Worm (Caenorhabditis elegans): ENCODE results near the gene F46F3.3.

The F46F3.3 gene

DNA sequence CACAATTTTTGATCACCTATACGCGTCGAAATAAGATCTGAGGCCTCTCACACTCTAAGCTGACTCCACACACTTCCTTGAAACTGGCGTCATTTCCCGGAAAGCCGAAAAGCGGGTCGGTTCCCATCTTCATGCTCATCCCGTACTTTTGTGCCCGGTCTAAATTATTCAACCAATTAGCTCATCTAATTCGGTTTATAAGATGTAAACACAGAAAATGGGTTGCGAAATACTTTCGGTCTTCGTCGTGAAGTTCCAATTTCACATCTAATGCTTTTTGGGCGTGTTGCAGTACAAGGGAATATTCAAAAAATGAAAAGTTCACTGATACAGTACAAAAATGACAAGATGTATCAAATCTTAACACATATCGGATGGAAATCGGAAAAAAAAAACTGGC is 36.1 kb upstream of the F46F3.3 start:
- peak; percentile 18 for TF ChIP-seq lin-14 (GFP tag; optimal IDR thresholded peaks at IDR 0.05)
- TF ChIP-seq dsc-1 (tag; optimal IDR thresholded peaks at IDR 0.05): peak; percentile 34
- TF ChIP-seq nhr-47 (tag; optimal IDR thresholded peaks at IDR 0.05): no peak
- no peak for TF ChIP-seq unc-86 (tag; optimal IDR thresholded peaks at IDR 0.05)
- no peak for TF ChIP-seq xbp-1 (tag; optimal IDR thresholded peaks at IDR 0.05)

ce11 chrV:11635587-11635986 is 31.7 kb upstream of the F46F3.3 start:
- TF ChIP-seq nhr-20 (tag; optimal IDR thresholded peaks at IDR 0.05): no peak
- no peak for TF ChIP-seq irx-1 (tag; optimal IDR thresholded peaks at IDR 0.05)
- TF ChIP-seq ceh-63 (GFP tag; optimal IDR thresholded peaks at IDR 0.05): no peak
- no peak for TF ChIP-seq rnt-1 (tag; optimal IDR thresholded peaks at IDR 0.05)
- TF ChIP-seq vab-15 (tag; optimal IDR thresholded peaks at IDR 0.05): no peak
- TF ChIP-seq zip-4 (GFP tag; optimal IDR thresholded peaks at IDR 0.05): no peak
- TF ChIP-seq unc-30 (tag; optimal IDR thresholded peaks at IDR 0.05): no peak
- no peak for TF ChIP-seq fkh-4 (tag; optimal IDR thresholded peaks at IDR 0.05; ENCODE audit: borderline replicate concordance)
- no peak for TF ChIP-seq nhr-12 (tag; optimal IDR thresholded peaks at IDR 0.05)
- TF ChIP-seq blmp-1 (tag; optimal IDR thresholded peaks at IDR 0.05): no peak
- TF ChIP-seq F16B12.6 (tag; optimal IDR thresholded peaks at IDR 0.05): no peak
- TF ChIP-seq lin-13 (GFP tag; optimal IDR thresholded peaks at IDR 0.05): no peak
- no peak for TF ChIP-seq fkh-10 (GFP tag; optimal IDR thresholded peaks at IDR 0.05)
- TF ChIP-seq fos-1 (tag; optimal IDR thresholded peaks at IDR 0.05): no peak
- TF ChIP-seq ceh-90 (tag; optimal IDR thresholded peaks at IDR 0.05): no peak
- no peak for TF ChIP-seq nhr-28 (tag; optimal IDR thresholded peaks at IDR 0.05)
- no peak for TF ChIP-seq mdl-1 (tag; optimal IDR thresholded peaks at IDR 0.05)
- TF ChIP-seq unc-62 (GFP tag; optimal IDR thresholded peaks at IDR 0.05): no peak
- no peak for TF ChIP-seq dsc-1 (tag; optimal IDR thresholded peaks at IDR 0.05)
- no peak for TF ChIP-seq lin-15B (tag; optimal IDR thresholded peaks at IDR 0.05)

- TF ChIP-seq ceh-8 (GFP tag; optimal IDR thresholded peaks at IDR 0.05): no peak
- TF ChIP-seq nhr-47 (tag; optimal IDR thresholded peaks at IDR 0.05): no peak
- no peak for TF ChIP-seq hpl-2 (GFP tag; optimal IDR thresholded peaks at IDR 0.05)
- TF ChIP-seq C04F5.9 (tag; optimal IDR thresholded peaks at IDR 0.05): no peak
- no peak for TF ChIP-seq pag-3 (tag; optimal IDR thresholded peaks at IDR 0.05; ENCODE audit: borderline replicate concordance, insufficient read depth)
- TF ChIP-seq lin-13 (GFP tag; optimal IDR thresholded peaks at IDR 0.05): no peak
- TF ChIP-seq nhr-85 (tag): no peak
- TF ChIP-seq nhr-20 (tag; optimal IDR thresholded peaks at IDR 0.05): no peak
- TF ChIP-seq fkh-4 (tag; optimal IDR thresholded peaks at IDR 0.05; ENCODE audit: borderline replicate concordance): no peak
- TF ChIP-seq C34B4.2 (tag; optimal IDR thresholded peaks at IDR 0.05): no peak
- TF ChIP-seq irx-1 (tag; optimal IDR thresholded peaks at IDR 0.05): no peak
- no peak for TF ChIP-seq isw-1 (GFP tag; IDR thresholded peaks at IDR 0.05)
- TF ChIP-seq ceh-63 (GFP tag; optimal IDR thresholded peaks at IDR 0.05): no peak
- no peak for TF ChIP-seq nhr-90 (tag; optimal IDR thresholded peaks at IDR 0.05; ENCODE audit: poor library complexity)
- no peak for TF ChIP-seq sox-4 (tag; optimal IDR thresholded peaks at IDR 0.05)
These were observed 30.1 kb upstream of the F46F3.3 start, which contains the start of gene sipa-1 for ce11 chrV:11637191-11637590. Gene sipa-1, minus strand, starts transcription at chrV:11637291.

DNA sequence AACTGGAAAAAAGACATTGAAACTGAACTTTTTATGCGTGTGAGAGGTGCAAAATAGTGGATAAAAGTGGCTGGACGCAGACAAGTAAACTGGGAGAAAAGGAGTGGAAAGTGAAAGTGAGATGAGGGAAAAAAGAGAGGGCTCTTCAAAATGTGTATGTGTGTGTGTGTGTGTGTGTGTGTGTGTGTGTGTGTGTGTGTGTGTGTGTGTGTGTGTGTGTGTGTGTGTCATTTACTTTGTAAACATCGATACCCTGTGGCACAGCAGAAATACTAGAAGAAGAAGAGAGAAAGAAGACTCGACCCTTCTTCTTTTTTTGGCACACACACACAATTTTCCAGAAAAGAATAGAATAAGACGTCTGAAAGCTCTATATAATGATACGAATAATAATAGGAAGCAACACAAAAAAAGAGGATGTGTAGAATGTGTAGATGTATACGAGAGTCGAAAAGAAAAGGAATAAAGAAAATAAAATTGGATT is 28.6 kb upstream of the F46F3.3 start:
- TF ChIP-seq aha-1 (tag; optimal IDR thresholded peaks at IDR 0.05) (no peak), unc-62 (GFP tag; optimal IDR thresholded peaks at IDR 0.05) (no peak), nhr-12 (tag; optimal IDR thresholded peaks at IDR 0.05) (no peak), sox-4 (tag; optimal IDR thresholded peaks at IDR 0.05) (no peak), vab-15 (tag; optimal IDR thresholded peaks at IDR 0.05) (peak; percentile 4), blmp-1 (tag; optimal IDR thresholded peaks at IDR 0.05) (peak; percentile 62), snu-23 (GFP tag; optimal IDR thresholded peaks at IDR 0.05) (peak; percentile 28), nhr-77 (tag; optimal IDR thresholded peaks at IDR 0.05) (peak; percentile 12), nhr-90 (tag; optimal IDR thresholded peaks at IDR 0.05; ENCODE audit: poor library complexity) (no peak), elt-2 (tag; optimal IDR thresholded peaks at IDR 0.05) (no peak), tbx-2 (tag; optimal IDR thresholded peaks at IDR 0.05) (peak; percentile 36), lir-3 (tag; optimal IDR thresholded peaks at IDR 0.05; ENCODE audit: poor library complexity) (no peak), sptf-1 (tag; optimal IDR thresholded peaks at IDR 0.05) (no peak), jun-1 (tag; optimal IDR thresholded peaks at IDR 0.05) (peak; percentile 31), ztf-4 (tag; optimal IDR thresholded peaks at IDR 0.05) (no peak), C16A3.4 (tag; optimal IDR thresholded peaks at IDR 0.05) (peak; percentile 27), fkh-4 (tag; optimal IDR thresholded peaks at IDR 0.05; ENCODE audit: borderline replicate concordance) (no peak), nhr-47 (tag; optimal IDR thresholded peaks at IDR 0.05) (peak; percentile 42), snpc-4 (tag; optimal IDR thresholded peaks at IDR 0.05) (no peak), unc-98 (GFP tag; IDR thresholded peaks at IDR 0.05) (peak; percentile 21; the same call in 1 of the 2 replicates), elt-3 (tag; optimal IDR thresholded peaks at IDR 0.05) (no peak), ztf-11 (tag; optimal IDR thresholded peaks at IDR 0.05) (no peak)
